Fruit fly (Drosophila melanogaster): ENCODE measurements around the gene Gr8a.

Gr8a gene

DNA sequence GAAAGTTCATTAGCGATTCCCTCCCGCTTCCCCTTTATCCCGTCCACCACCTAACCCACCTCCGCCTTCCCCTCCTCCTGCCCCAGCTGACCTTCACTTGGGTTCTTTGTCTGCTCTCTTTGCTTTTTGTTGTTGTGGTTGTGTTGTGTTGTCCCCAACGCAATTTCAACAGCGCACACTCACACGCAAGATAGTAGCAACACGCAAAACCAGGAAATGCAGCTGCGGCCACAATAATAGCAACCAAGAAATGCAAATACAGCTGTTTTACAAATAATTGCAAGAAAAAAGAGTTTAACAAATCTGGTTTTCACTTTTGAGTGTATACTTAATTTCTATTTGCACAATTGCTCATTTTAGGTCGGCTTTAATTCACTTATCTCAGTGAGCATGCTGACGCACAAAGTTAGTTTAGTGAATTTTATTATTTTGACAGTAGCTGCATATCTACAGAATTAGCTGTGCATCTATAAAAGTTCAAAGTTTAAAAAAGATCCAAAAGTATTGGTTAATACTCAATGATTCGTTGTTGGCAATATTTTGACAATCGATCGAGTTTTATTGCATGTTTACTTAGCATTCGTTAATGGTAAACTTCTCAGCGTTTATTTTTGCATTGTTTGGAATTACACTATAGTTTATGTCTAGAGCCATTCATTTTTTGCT, 24.4 kb downstream of the Gr8a start (continued):
- peak; percentile 26 for TF ChIP-seq CG18262 (tag; optimal IDR thresholded peaks at IDR 0.05)
- peak; percentile 34 for TF ChIP-seq CG10979 (tag; optimal IDR thresholded peaks at IDR 0.05)
- peak; percentile 36 for TF ChIP-seq CG11504 (tag; optimal IDR thresholded peaks at IDR 0.05)
- peak; percentile 37 for TF ChIP-seq ATbp (GFP tag; optimal IDR thresholded peaks at IDR 0.05)
- TF ChIP-seq corto (GFP tag; optimal IDR thresholded peaks at IDR 0.05): no peak
- TF ChIP-seq NK7.1 (GFP tag; optimal IDR thresholded peaks at IDR 0.05): no peak
- no peak for TF ChIP-seq CG9609 (GFP tag; optimal IDR thresholded peaks at IDR 0.05)
- no peak for TF ChIP-seq CG6854 (GFP tag; optimal IDR thresholded peaks at IDR 0.05)
- TF ChIP-seq CG18599 (GFP tag; optimal IDR thresholded peaks at IDR 0.05): peak; percentile 18
- TF ChIP-seq btn (GFP tag; optimal IDR thresholded peaks at IDR 0.05): peak; percentile 27
- no peak for TF ChIP-seq CG33557 (GFP tag; optimal IDR thresholded peaks at IDR 0.05)
- no peak for TF ChIP-seq Sin3A (optimal IDR thresholded peaks at IDR 0.05)
- no peak for TF ChIP-seq Meics (GFP tag; optimal IDR thresholded peaks at IDR 0.05)
- no peak for TF ChIP-seq crc (GFP tag; optimal IDR thresholded peaks at IDR 0.05)
- no peak for TF ChIP-seq CG17829 (tag; optimal IDR thresholded peaks at IDR 0.05)
- TF ChIP-seq CG30431 (GFP tag; optimal IDR thresholded peaks at IDR 0.05): no peak
- TF ChIP-seq nerfin-2 (GFP tag; IDR thresholded peaks at IDR 0.05; ENCODE audit: partially characterized antibody): no peak
- TF ChIP-seq gem (tag; optimal IDR thresholded peaks at IDR 0.05): peak; percentile 37
- no peak for TF ChIP-seq CG6765 (GFP tag; optimal IDR thresholded peaks at IDR 0.05)
- peak; percentile 25 for TF ChIP-seq lilli (GFP tag; optimal IDR thresholded peaks at IDR 0.05)
- TF ChIP-seq ken (GFP tag; IDR thresholded peaks at IDR 0.05): no peak
- TF ChIP-seq Atf3 (GFP tag; optimal IDR thresholded peaks at IDR 0.05): no peak
- no peak for TF ChIP-seq Ets97D (GFP tag; optimal IDR thresholded peaks at IDR 0.05)
- peak; percentile 23 for TF ChIP-seq CG10654 (GFP tag; optimal IDR thresholded peaks at IDR 0.05)
- peak; percentile 85 for TF ChIP-seq Ets65A (GFP tag)
- no peak for TF ChIP-seq HmgZ (tag; optimal IDR thresholded peaks at IDR 0.05)
- TF ChIP-seq dati (GFP tag; IDR thresholded peaks at IDR 0.05): no peak; the same call in 1 of the 2 replicates
- no peak for TF ChIP-seq CG10565 (GFP tag; optimal IDR thresholded peaks at IDR 0.05)
- TF ChIP-seq CG6654 (GFP tag; optimal IDR thresholded peaks at IDR 0.05): no peak
- TF ChIP-seq vfl (GFP tag; optimal IDR thresholded peaks at IDR 0.05): no peak
- TF ChIP-seq Eip74EF (GFP tag; optimal IDR thresholded peaks at IDR 0.05): peak in 1 of 2 experiments; percentile 93
- TF ChIP-seq Fer2 (tag; optimal IDR thresholded peaks at IDR 0.05): no peak
- TF ChIP-seq sr (GFP tag; IDR thresholded peaks at IDR 0.05): no peak
- no peak for TF ChIP-seq Ravus (GFP tag; IDR thresholded peaks at IDR 0.05)
- TF ChIP-seq HLHmδ (GFP tag; optimal IDR thresholded peaks at IDR 0.05): no peak
- TF ChIP-seq dysf (GFP tag; IDR thresholded peaks at IDR 0.05): 0 out of 3 replicates have a peak, but pooled peaks have one; percentile 26
- TF ChIP-seq pb (GFP tag; optimal IDR thresholded peaks at IDR 0.05): no peak
- no peak for TF ChIP-seq danr (GFP tag; IDR thresholded peaks at IDR 0.05)
- TF ChIP-seq nmo (GFP tag; optimal IDR thresholded peaks at IDR 0.05): peak; percentile 27
- no peak for TF ChIP-seq CG3995 (GFP tag; optimal IDR thresholded peaks at IDR 0.05)
- no peak for TF ChIP-seq Trl (optimal IDR thresholded peaks at IDR 0.05)
- no peak for TF ChIP-seq Trl (GFP tag; optimal IDR thresholded peaks at IDR 0.05)
- TF ChIP-seq CG9932 (GFP tag; IDR thresholded peaks at IDR 0.05): no peak; the same call in 1 of the 2 replicates
- TF ChIP-seq prd (optimal IDR thresholded peaks at IDR 0.05): no peak
- TF ChIP-seq prd (GFP tag; IDR thresholded peaks at IDR 0.05): peak; percentile 44; the same call in 2 of the 3 replicates
- no peak for TF ChIP-seq CG12942 (GFP tag; optimal IDR thresholded peaks at IDR 0.05)
- no peak for TF ChIP-seq inv (GFP tag; IDR thresholded peaks at IDR 0.05; ENCODE audit: partially characterized antibody)
- no peak for TF ChIP-seq CG33213 (GFP tag; optimal IDR thresholded peaks at IDR 0.05)
- TF ChIP-seq Xrp1 (GFP tag; IDR thresholded peaks at IDR 0.05): peak; percentile 49; the same call in 1 of the 2 replicates
- TF ChIP-seq CG6272 (GFP tag; IDR thresholded peaks at IDR 0.05): no peak
- TF ChIP-seq Hr78 (GFP tag; optimal IDR thresholded peaks at IDR 0.05): peak in 1 of 2 experiments; percentile 8

All from whole organism, embryonic.